Fruit fly (Drosophila melanogaster) whole organism, wandering third instar larva: ENCODE data around the gene Rga.
A peak's percentile ranks its signal among the peaks of the same experiment; 100 is the strongest.

Source experiments
- Abd-B ChIP-seq: fragments of >200 bp; optimal IDR thresholded peaks from 2 replicates; lab custom pipeline; 2017; ENCODE audit warnings: missing biosample characterization, missing genetic modification characterization
- CG32264 ChIP-seq: fragments of 200-800 bp; sonication (Bioruptor generic); optimal IDR thresholded peaks from 2 replicates; lab custom pipeline; 2016; ENCODE audit warnings: missing biosample characterization, missing genetic modification characterization
- CG9705 ChIP-seq: fragments of 200-800 bp; sonication (Bioruptor generic); optimal IDR thresholded peaks from 2 replicates; lab custom pipeline; 2018; ENCODE audit warnings: missing biosample characterization, mild to moderate bottlenecking, missing genetic modification characterization
- CrebA ChIP-seq: fragments of 200-800 bp; sonication (Bioruptor generic); optimal IDR thresholded peaks from 2 replicates; lab custom pipeline; 2016; ENCODE audit warnings: missing biosample characterization, mild to moderate bottlenecking, missing genetic modification characterization, borderline replicate concordance
- Dfd ChIP-seq: fragments of >200 bp; optimal IDR thresholded peaks from 2 replicates; lab custom pipeline; 2017; ENCODE audit warnings: missing biosample characterization, missing genetic modification characterization
- Dif ChIP-seq: fragments of 200-275, 200-300 bp; sonication (Bioruptor generic); optimal IDR thresholded peaks from 2 replicates; lab custom pipeline; 2018; ENCODE audit warnings: missing biosample characterization, missing genetic modification characterization; ENCODE audit not compliant: partially characterized antibody
- GATAd ChIP-seq: sonication (Bioruptor generic); optimal IDR thresholded peaks from 2 replicates; lab custom pipeline; 2016; ENCODE audit warnings: missing biosample characterization, missing genetic modification characterization
- HLH106 ChIP-seq: fragments of 200-800 bp; optimal IDR thresholded peaks from 3 replicates; lab custom pipeline; 2019; ENCODE audit warnings: missing biosample characterization, mild to moderate bottlenecking, missing genetic modification characterization, moderate library complexity
- Hnf4 ChIP-seq: fragments of 200-800 bp; sonication (Bioruptor generic); optimal IDR thresholded peaks from 2 replicates; lab custom pipeline; 2016; ENCODE audit warnings: missing biosample characterization, mild to moderate bottlenecking, missing genetic modification characterization
- Hr78 ChIP-seq: fragments of >200 bp; optimal IDR thresholded peaks from 2 replicates; lab custom pipeline; 2017; ENCODE audit warnings: missing biosample characterization, missing genetic modification characterization
- Hr83 ChIP-seq: fragments of 200-300 bp; sonication (Bioruptor generic); optimal IDR thresholded peaks from 2 replicates; lab custom pipeline; 2016; ENCODE audit warnings: missing biosample characterization, mild to moderate bottlenecking, missing genetic modification characterization, moderate library complexity; ENCODE audit not compliant: poor library complexity, severe bottlenecking
- Jra ChIP-seq: sonication (Bioruptor generic); optimal IDR thresholded peaks from 2 replicates; lab custom pipeline; 2016; ENCODE audit warnings: missing biosample characterization, missing genetic modification characterization
- Mio ChIP-seq: sonication (Bioruptor generic); optimal IDR thresholded peaks from 2 replicates; lab custom pipeline; 2016; ENCODE audit warnings: missing biosample characterization, missing genetic modification characterization
- Myc ChIP-seq: fragments of >200 bp; optimal IDR thresholded peaks from 2 replicates; lab custom pipeline; 2017
- N ChIP-seq: fragments of >200 bp; optimal IDR thresholded peaks from 2 replicates; lab custom pipeline; 2018; ENCODE audit warnings: missing biosample characterization, missing external identifiers, missing genetic modification characterization
- OdsH ChIP-seq: fragments of 200-800 bp; sonication (Bioruptor generic); optimal IDR thresholded peaks from 2 replicates; lab custom pipeline; 2016; ENCODE audit warnings: missing biosample characterization, mild to moderate bottlenecking, missing genetic modification characterization
- Rel ChIP-seq, 2 experiments: fragments of 200-800 bp; sonication (Bioruptor generic) in 1 of 2; optimal IDR thresholded peaks; 2 replicates in 1 of 2; 3 replicates in 1 of 2; lab custom pipeline; 2016 to 2019; ENCODE audit warnings: mild to moderate bottlenecking in 2 of 2, missing biosample characterization in 2 of 2, missing genetic modification characterization in 2 of 2, moderate library complexity in 1 of 2
- Sp1 ChIP-seq: fragments of 200-800 bp; sonication (Bioruptor generic); optimal IDR thresholded peaks from 3 replicates; lab custom pipeline; 2019; ENCODE audit warnings: missing biosample characterization, mild to moderate bottlenecking, missing genetic modification characterization, moderate library complexity
- Vsx2 ChIP-seq: fragments of 200-300, 225-300 bp; sonication (Bioruptor generic); optimal IDR thresholded peaks from 2 replicates; lab custom pipeline; 2018; ENCODE audit warnings: missing biosample characterization, missing genetic modification characterization; ENCODE audit not compliant: partially characterized antibody
- br ChIP-seq: fragments of 200-800 bp; sonication (Bioruptor generic); optimal IDR thresholded peaks from 2 replicates; lab custom pipeline; 2016; ENCODE audit warnings: missing biosample characterization, missing genetic modification characterization
- brk ChIP-seq: fragments of 200-800 bp; sonication (Bioruptor generic); optimal IDR thresholded peaks from 2 replicates; lab custom pipeline; 2016; ENCODE audit warnings: missing biosample characterization, mild to moderate bottlenecking, missing genetic modification characterization
- dl ChIP-seq, 2 experiments: fragments of 175-275, 200-275 bp in 1 of 2; fragments of 200-275 bp in 1 of 2; sonication (Bioruptor generic); optimal IDR thresholded peaks; lab custom pipeline; 2018; ENCODE audit warnings: mild to moderate bottlenecking in 2 of 2, missing biosample characterization in 2 of 2, missing genetic modification characterization in 2 of 2, moderate library complexity in 2 of 2; ENCODE audit not compliant: partially characterized antibody in 2 of 2, insufficient read depth in 1 of 2
- dmrt93B ChIP-seq: fragments of 200-800 bp; sonication (Bioruptor generic); optimal IDR thresholded peaks from 2 replicates; lab custom pipeline; 2018; ENCODE audit warnings: missing biosample characterization, mild to moderate bottlenecking, missing genetic modification characterization
- dsf ChIP-seq: sonication (Bioruptor generic); optimal IDR thresholded peaks from 2 replicates; lab custom pipeline; 2016; ENCODE audit warnings: missing biosample characterization, missing genetic modification characterization, borderline replicate concordance
- ey ChIP-seq: fragments of 200-800 bp; sonication (Bioruptor generic); optimal IDR thresholded peaks from 2 replicates; lab custom pipeline; 2016; ENCODE audit warnings: missing biosample characterization, missing genetic modification characterization
- foxo ChIP-seq, 2 experiments: fragments of 200-800 bp; sonication (Bioruptor generic); optimal IDR thresholded peaks; 2 replicates in 1 of 2; 3 replicates in 1 of 2; lab custom pipeline; 2016 to 2017; ENCODE audit warnings: missing biosample characterization in 2 of 2, missing genetic modification characterization in 2 of 2
- fru ChIP-seq: fragments of 200-800 bp; sonication (Bioruptor generic); optimal IDR thresholded peaks from 3 replicates; lab custom pipeline; 2016; ENCODE audit warnings: missing biosample characterization, mild to moderate bottlenecking, missing genetic modification characterization
- h ChIP-seq: fragments of 200-800 bp; sonication (Bioruptor generic); optimal IDR thresholded peaks from 3 replicates; lab custom pipeline; 2016; ENCODE audit warnings: missing biosample characterization, mild to moderate bottlenecking, missing genetic modification characterization
- jim ChIP-seq: fragments of 175-275, 200-325 bp; sonication (Bioruptor generic); optimal IDR thresholded peaks from 2 replicates; lab custom pipeline; 2016; ENCODE audit warnings: missing biosample characterization, mild to moderate bottlenecking, missing genetic modification characterization
- lola ChIP-seq: fragments of >200 bp; optimal IDR thresholded peaks from 2 replicates; lab custom pipeline; 2017; ENCODE audit warnings: missing biosample characterization, missing genetic modification characterization
- pan ChIP-seq: fragments of >200 bp; optimal IDR thresholded peaks from 2 replicates; lab custom pipeline; 2017
- psq ChIP-seq: fragments of 200-800 bp; sonication (Bioruptor generic); optimal IDR thresholded peaks from 3 replicates; lab custom pipeline; 2017; ENCODE audit warnings: missing biosample characterization, mild to moderate bottlenecking, missing genetic modification characterization, moderate library complexity
- rgr ChIP-seq: fragments of 200-800 bp; sonication (Bioruptor generic); optimal IDR thresholded peaks from 3 replicates; lab custom pipeline; 2016; ENCODE audit warnings: missing biosample characterization, mild to moderate bottlenecking, missing genetic modification characterization
- sage ChIP-seq: fragments of 200-800 bp; sonication (Bioruptor generic); optimal IDR thresholded peaks from 2 replicates; lab custom pipeline; 2016; ENCODE audit warnings: missing biosample characterization, mild to moderate bottlenecking, missing genetic modification characterization
- sv ChIP-seq: fragments of 200-800 bp; sonication (Bioruptor generic); optimal IDR thresholded peaks from 3 replicates; lab custom pipeline; 2016; ENCODE audit warnings: missing biosample characterization, missing genetic modification characterization
- tai ChIP-seq: sonication (Bioruptor generic); optimal IDR thresholded peaks from 2 replicates; lab custom pipeline; 2016; ENCODE audit warnings: missing biosample characterization, missing genetic modification characterization
- usp ChIP-seq: fragments of >200 bp; optimal IDR thresholded peaks from 2 replicates; lab custom pipeline; 2017; ENCODE audit warnings: missing biosample characterization, missing genetic modification characterization
- woc ChIP-seq: sonication (Bioruptor generic); optimal IDR thresholded peaks from 2 replicates; lab custom pipeline; 2016; ENCODE audit warnings: missing biosample characterization, mild to moderate bottlenecking, missing genetic modification characterization

The Rga gene

DNA sequence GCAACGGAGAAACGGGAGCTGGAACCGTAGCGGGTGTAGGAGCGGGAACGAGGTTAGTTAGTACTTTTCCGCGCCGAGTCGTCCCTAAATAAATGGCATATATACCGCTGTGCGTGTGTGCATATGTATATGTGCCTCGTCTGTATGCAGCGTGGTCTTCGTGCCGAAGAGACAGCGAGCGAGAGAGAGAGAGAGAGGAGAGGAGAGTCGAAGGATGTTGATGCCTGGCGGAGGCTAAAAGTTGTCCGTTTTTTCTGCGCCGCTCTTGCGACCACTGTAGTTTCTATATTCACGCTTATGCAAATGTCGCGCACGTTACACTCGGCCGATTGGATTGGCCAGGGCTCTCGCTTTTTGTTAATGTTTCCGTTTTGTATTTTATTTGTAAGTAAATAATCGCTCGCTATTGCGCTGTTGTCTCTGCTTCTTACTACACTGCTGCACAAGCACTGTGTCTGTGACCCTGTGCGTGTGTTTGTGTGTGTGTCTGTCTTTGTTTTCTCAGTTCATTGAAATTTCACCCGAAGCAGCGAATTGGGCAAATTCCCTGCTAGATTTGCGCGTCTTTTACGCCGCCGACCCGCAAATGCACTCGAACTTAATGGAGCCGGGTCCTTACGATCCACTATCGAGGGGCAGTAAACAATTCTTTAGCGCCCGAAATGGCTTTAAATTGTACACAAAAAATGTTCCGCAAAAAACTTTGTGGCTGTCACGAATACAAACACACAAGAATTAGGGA, at the start of gene Rga:
Gene Rga (minus strand): TSS at position 741 of the 742 bp plus-strand sequence.
- TF ChIP-seq CG9705 (GFP tag; lab: Kevin White, UChicago) (no peak), N (GFP tag; lab: Kevin White, UChicago) (peak; percentile 6), br (GFP tag; lab: Kevin White, UChicago) (no peak), dsf (GFP tag; lab: Kevin White, UChicago) (no peak), Hnf4 (no peak), jim (GFP tag; lab: Kevin White, UChicago) (no peak), Dfd (GFP tag; lab: Kevin White, UChicago) (no peak), Hr83 (GFP tag; lab: Kevin White, UChicago) (no peak), brk (GFP tag; lab: Kevin White, UChicago) (no peak), OdsH (GFP tag; lab: Kevin White, UChicago) (no peak), lola (GFP tag; lab: Kevin White, UChicago) (no peak), psq (GFP tag; lab: Kevin White, UChicago) (peak; percentile 24), Myc (lab: Kevin White, UChicago) (no peak), CrebA (GFP tag; lab: Kevin White, UChicago) (no peak), dl (GFP tag; optimal IDR thresholded peaks at IDR 0.05; lab: Kevin White, UChicago; ENCODE audit: insufficient read depth in 1 of 2, partially characterized antibody in 2 of 2) (no peak), fru (GFP tag; lab: Kevin White, UChicago) (peak; percentile 13), dmrt93B (no peak), CG32264 (no peak), ey (GFP tag; lab: Kevin White, UChicago) (no peak), usp (no peak), woc (no peak), Vsx2 (GFP tag; lab: Kevin White, UChicago) (no peak), foxo (GFP tag; optimal IDR thresholded peaks at IDR 0.05; lab: Kevin White, UChicago) (no peak), pan (lab: Kevin White, UChicago) (no peak), rgr (GFP tag; lab: Kevin White, UChicago) (no peak), Dif (GFP tag; lab: Kevin White, UChicago) (peak; percentile 38), Sp1 (GFP tag; lab: Kevin White, UChicago) (no peak), Abd-B (GFP tag; lab: Kevin White, UChicago) (no peak), GATAd (no peak)

DNA sequence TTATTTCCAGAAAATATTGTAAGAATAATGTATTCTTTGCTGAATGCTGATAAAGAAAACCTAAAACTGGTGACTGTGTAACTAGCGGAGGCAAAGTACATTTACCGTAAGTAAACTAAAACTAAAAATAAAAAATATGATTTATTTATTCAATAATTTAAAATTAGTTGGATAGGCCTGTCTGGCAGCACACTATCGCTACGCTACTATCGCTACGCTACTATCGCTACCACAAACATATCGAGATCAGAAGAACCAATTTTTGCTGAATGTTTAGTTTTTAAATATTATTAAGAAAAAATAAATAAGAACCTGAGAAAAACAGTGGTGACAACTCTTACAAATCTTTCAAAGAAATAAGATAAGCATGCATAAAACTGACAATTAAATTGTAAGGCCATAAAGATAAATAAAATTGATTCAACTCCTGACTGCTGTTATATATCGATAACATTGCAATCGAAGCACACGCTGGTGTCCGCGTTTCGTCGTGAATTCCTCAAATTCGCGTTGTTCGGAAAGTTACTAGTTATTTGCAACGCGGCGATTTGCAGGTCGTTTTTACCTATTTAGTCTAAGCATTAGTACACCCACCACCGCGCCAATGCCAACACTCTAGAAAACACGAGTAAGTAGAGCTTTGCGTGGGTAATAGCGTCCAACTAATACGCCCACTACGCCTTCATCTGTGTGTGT, 47.4 kb upstream of the Rga start, which contains the start of gene Wdr33:
Gene Wdr33 (plus strand): TSS at position 438 of the 696 bp plus-strand sequence.
- TF ChIP-seq sv (no peak), HLH106 (tag; lab: Kevin White, UChicago) (peak; percentile 64), Dfd (GFP tag; lab: Kevin White, UChicago) (no peak), Hr83 (GFP tag; lab: Kevin White, UChicago) (peak; percentile 34), fru (GFP tag; lab: Kevin White, UChicago) (peak; percentile 22), CrebA (GFP tag; lab: Kevin White, UChicago) (no peak), Myc (lab: Kevin White, UChicago) (no peak), woc (peak; percentile 45), psq (GFP tag; lab: Kevin White, UChicago) (no peak), rgr (GFP tag; lab: Kevin White, UChicago) (peak; percentile 29), Sp1 (GFP tag; lab: Kevin White, UChicago) (peak; percentile 22), N (GFP tag; lab: Kevin White, UChicago) (no peak), Dif (GFP tag; lab: Kevin White, UChicago) (no peak), jim (GFP tag; lab: Kevin White, UChicago) (no peak), dmrt93B (no peak), OdsH (GFP tag; lab: Kevin White, UChicago) (no peak), usp (no peak), CG9705 (GFP tag; lab: Kevin White, UChicago) (peak; percentile 49), CG32264 (no peak), sage (GFP tag; lab: Kevin White, UChicago) (no peak), br (GFP tag; lab: Kevin White, UChicago) (no peak), brk (GFP tag; lab: Kevin White, UChicago) (no peak), dl (GFP tag; optimal IDR thresholded peaks at IDR 0.05; lab: Kevin White, UChicago; ENCODE audit: insufficient read depth in 1 of 2, partially characterized antibody in 2 of 2) (no peak), Abd-B (GFP tag; lab: Kevin White, UChicago) (no peak), Hnf4 (no peak), lola (GFP tag; lab: Kevin White, UChicago) (no peak), pan (lab: Kevin White, UChicago) (no peak), Mio (no peak), h (GFP tag; lab: Kevin White, UChicago) (no peak), ey (GFP tag; lab: Kevin White, UChicago) (no peak), tai (GFP tag; lab: Kevin White, UChicago) (no peak), Vsx2 (GFP tag; lab: Kevin White, UChicago) (no peak), Jra (GFP tag; lab: Kevin White, UChicago) (no peak), dsf (GFP tag; lab: Kevin White, UChicago) (no peak), foxo (GFP tag; optimal IDR thresholded peaks at IDR 0.05; lab: Kevin White, UChicago) (peak in 1 of 2 experiments; percentile 51), Hr78 (GFP tag; lab: Kevin White, UChicago) (no peak), GATAd (no peak), Rel (GFP tag; optimal IDR thresholded peaks at IDR 0.05; lab: Kevin White, UChicago) (no peak), Rel (tag; optimal IDR thresholded peaks at IDR 0.05; lab: Kevin White, UChicago) (no peak)
- TF ChIP-seq, all 38 proteins: peak for 8
